Worm (Caenorhabditis elegans): ENCODE data around the gene nlp-70.

Gene nlp-70

DNA sequence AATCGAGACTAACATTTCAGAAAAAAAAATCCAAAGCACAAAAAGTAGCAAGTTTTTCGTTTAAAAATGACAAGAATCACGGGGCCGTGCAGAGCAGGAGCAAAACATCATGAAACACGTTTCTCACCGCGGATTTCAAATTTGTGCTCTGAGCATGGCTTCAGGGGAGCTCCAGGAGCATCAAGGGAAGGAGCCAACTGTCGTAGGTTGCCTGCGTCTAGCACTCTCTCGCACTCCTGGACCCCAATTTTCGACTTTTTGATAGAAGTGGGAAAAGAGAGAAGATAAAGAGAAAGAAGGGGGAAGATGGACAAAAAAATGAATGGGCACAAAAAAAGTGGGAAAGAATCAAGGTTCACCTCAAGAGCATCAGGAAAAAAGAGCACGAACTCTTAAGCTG is 12.1 kb upstream of the nlp-70 start:
- TF ChIP-seq let-526 (GFP tag; IDR thresholded peaks at IDR 0.05): no peak
- TF ChIP-seq somi-1 (GFP tag; optimal IDR thresholded peaks at IDR 0.05): peak; percentile 8
- TF ChIP-seq ceh-27 (GFP tag; optimal IDR thresholded peaks at IDR 0.05): peak; percentile 24
- no peak for TF ChIP-seq rcor-1 (GFP tag; IDR thresholded peaks at IDR 0.05)

DNA sequence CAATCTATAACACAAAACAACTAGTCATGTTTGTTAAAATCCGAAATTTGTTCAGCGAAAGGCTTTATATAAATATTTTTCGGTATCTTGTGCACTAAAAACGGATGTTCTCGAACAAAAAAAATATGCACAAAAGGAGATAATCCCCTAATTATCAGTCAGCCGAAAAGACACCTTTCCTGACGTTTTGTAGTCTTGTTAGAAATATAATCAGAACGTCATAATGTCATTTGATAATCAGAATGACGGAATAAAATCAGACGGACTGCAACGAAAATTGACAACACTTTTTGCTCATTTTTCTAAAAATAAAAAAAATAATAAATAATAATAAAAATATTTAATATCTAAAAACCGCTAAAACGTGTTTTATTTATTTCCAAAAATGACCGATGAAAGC is 11.2 kb upstream of the nlp-70 start:
- TF ChIP-seq mxl-1 (tag; optimal IDR thresholded peaks at IDR 0.05) (no peak), somi-1 (GFP tag; optimal IDR thresholded peaks at IDR 0.05) (no peak), Y53G8AR.9 (GFP tag; conservative IDR thresholded peaks at IDR 0.05) (no peak), madf-8 (GFP tag; conservative IDR thresholded peaks at IDR 0.05) (no peak), ccch-3 (GFP tag; optimal IDR thresholded peaks at IDR 0.05) (no peak), B0035.1 (tag; optimal IDR thresholded peaks at IDR 0.05) (no peak), zim-3 (tag; optimal IDR thresholded peaks at IDR 0.05) (no peak), sptf-2 (GFP tag; optimal IDR thresholded peaks at IDR 0.05) (no peak), egl-44 (GFP tag; IDR thresholded peaks at IDR 0.05) (no peak)

DNA sequence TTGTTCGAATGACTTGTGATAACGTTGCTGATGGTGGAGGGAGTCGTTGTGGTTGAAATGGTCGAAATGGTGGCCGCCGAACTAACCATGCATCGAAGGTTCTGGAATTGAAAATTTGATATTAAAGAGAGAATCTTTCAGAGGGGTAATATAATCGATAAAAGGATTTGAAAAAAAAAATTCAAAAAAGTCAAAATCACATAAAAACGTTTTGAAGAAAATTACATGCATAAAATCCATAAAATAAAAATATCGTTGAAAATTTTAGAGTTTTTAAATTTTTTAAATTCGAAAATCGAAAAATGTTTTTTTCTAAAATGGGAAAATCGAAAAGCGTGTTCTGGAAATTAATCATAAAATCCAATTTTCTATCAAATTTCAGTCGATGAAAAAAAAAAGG is 8.9 kb upstream of the nlp-70 start, which contains the start of gene npr-5:
Gene npr-5 (minus strand): TSS at position 101 of the 400 bp plus-strand sequence.
- TF ChIP-seq efl-1 (GFP tag; optimal IDR thresholded peaks at IDR 0.05): no peak
- TF ChIP-seq attf-3 (GFP tag; conservative IDR thresholded peaks at IDR 0.05): no peak
- no peak for TF ChIP-seq bed-2 (GFP tag; IDR thresholded peaks at IDR 0.05)
- TF ChIP-seq bed-1 (GFP tag; IDR thresholded peaks at IDR 0.05): no peak
- TF ChIP-seq F23B12.7 (tag; optimal IDR thresholded peaks at IDR 0.05; ENCODE audit: insufficient read depth): no peak
- TF ChIP-seq T07F8.4 (tag; optimal IDR thresholded peaks at IDR 0.05): no peak
- TF ChIP-seq D2030.7 (GFP tag; IDR thresholded peaks at IDR 0.05): no peak

DNA sequence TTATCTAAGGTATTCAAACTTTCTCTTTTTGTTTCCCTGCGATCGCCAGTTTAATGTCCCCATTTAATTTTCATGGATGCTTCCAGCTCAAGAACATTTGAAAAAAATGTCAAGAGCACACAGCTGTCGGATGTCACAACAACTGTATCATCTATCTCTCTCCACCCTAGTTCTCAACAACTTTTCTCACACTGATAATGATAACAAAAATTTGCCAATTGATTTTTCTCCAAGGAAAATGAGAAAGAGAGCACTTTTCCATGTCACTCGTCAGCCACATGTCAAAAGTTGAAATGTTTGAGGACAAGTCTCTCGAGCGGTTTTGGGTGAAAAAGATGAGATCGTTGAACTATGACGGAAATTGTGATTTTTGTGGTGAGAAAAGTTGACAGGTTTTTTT is 8.4 kb upstream of the nlp-70 start:
- TF ChIP-seq egl-44 (GFP tag; IDR thresholded peaks at IDR 0.05): no peak
- TF ChIP-seq Y95B8A.8 (GFP tag; IDR thresholded peaks at IDR 0.05): no peak
- TF ChIP-seq let-607 (tag; optimal IDR thresholded peaks at IDR 0.05): no peak
- TF ChIP-seq lir-1 (GFP tag; conservative IDR thresholded peaks at IDR 0.05): no peak
- no peak for TF ChIP-seq nhr-120 (GFP tag; IDR thresholded peaks at IDR 0.05)
- TF ChIP-seq T07F8.4 (tag; optimal IDR thresholded peaks at IDR 0.05): no peak

DNA sequence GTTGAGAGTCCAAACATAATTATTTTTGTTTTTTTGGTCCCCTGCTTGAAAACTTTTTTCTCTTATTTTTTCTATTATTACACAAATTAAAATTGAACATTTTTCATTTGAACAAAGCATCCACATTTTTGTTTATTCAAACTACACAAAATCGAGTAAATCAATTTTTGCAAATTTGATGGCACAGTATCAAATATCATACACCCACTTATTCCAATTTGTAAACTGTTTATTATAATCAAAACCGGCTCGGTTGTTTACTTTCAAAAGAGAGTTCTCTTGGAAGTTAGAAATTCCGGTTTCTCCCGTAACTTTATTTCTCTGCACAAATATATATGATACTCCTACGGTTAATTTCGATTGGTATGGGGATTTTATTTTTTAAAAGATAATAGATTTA is 4.7 kb downstream of the nlp-70 start, which contains the start of gene lgc-26:
Gene lgc-26 (plus strand): TSS at position 301 of the 400 bp plus-strand sequence.
- no peak for TF ChIP-seq pha-4 (tag; optimal IDR thresholded peaks at IDR 0.05)
- no peak for TF ChIP-seq nhr-120 (GFP tag; IDR thresholded peaks at IDR 0.05)
- no peak for TF ChIP-seq hlh-26 (GFP tag; conservative IDR thresholded peaks at IDR 0.05)
- TF ChIP-seq ceh-79 (tag; optimal IDR thresholded peaks at IDR 0.05): no peak
- no peak for TF ChIP-seq cebp-1 (GFP tag; IDR thresholded peaks at IDR 0.05)
- TF ChIP-seq cebp-1 (tag; optimal IDR thresholded peaks at IDR 0.05): no peak
- TF ChIP-seq nfyb-1 (GFP tag; IDR thresholded peaks at IDR 0.05): no peak
- no peak for TF ChIP-seq attf-5 (GFP tag; optimal IDR thresholded peaks at IDR 0.05)
- no peak for TF ChIP-seq him-1 (tag; optimal IDR thresholded peaks at IDR 0.05)
- TF ChIP-seq ceh-27 (GFP tag; optimal IDR thresholded peaks at IDR 0.05): no peak
- no peak for TF ChIP-seq unc-62 (GFP tag; optimal IDR thresholded peaks at IDR 0.05)
- TF ChIP-seq hmg-1.2 (GFP tag; IDR thresholded peaks at IDR 0.05): no peak
- no peak for TF ChIP-seq mxl-1 (tag; optimal IDR thresholded peaks at IDR 0.05)
- no peak for TF ChIP-seq die-1 (tag; optimal IDR thresholded peaks at IDR 0.05)
